Fruit fly (Drosophila melanogaster) Kc167 (cell line): ENCODE results near the gene sick.

ENCODE experiments used
- Myc ChIP-seq: fragments of >200 bp; optimal IDR thresholded peaks from 2 replicates; lab custom pipeline; 2017; ENCODE audit warnings: missing external identifiers
- h ChIP-seq: fragments of >200 bp; optimal IDR thresholded peaks from 3 replicates; lab custom pipeline; 2018; ENCODE audit warnings: missing external identifiers
- insv ChIP-seq: fragments of >200 bp; optimal IDR thresholded peaks from 3 replicates; lab custom pipeline; 2018; ENCODE audit warnings: missing external identifiers
- psq ChIP-seq: fragments of >200 bp; optimal IDR thresholded peaks from 2 replicates; lab custom pipeline; 2017; ENCODE audit warnings: missing external identifiers

DNA sequence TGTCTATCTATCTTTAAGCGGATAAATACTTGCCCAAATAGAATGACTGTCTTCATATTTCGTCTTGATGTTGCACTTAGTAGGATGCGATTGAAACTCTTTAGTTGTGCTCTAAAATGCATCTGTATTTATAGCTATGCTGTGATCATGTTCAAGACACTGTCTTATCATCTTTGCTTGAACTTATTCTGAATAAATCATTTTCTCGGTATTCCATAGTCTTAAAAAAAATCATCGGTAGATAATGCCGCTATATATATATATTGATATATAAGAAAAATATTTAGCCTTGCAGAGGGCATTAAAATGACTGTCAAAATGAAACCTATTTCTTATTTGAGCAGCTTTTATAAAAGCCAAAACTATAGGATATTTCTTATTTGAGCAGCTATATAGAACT lies 116.1 kb downstream of the sick start, which contains the start of gene TotF:
- TF ChIP-seq insv (lab: Kevin White, UChicago), result no peak
- TF ChIP-seq Myc, result no peak
- no peak for TF ChIP-seq psq
- no peak for TF ChIP-seq h (lab: Kevin White, UChicago)
